Fruit fly (Drosophila melanogaster) whole organism, embryonic: ENCODE data around the gene wda.

Source experiments
- ATbp ChIP-seq: fragments of 200-800 bp; sonication (Bioruptor generic); optimal IDR thresholded peaks from 2 replicates; lab custom pipeline; 2017; ENCODE audit warnings: missing biosample characterization, mild to moderate bottlenecking, missing genetic modification characterization, missing genetic modification reagents
- Ada2b ChIP-seq: fragments of 200-800 bp; sonication (Bioruptor generic); IDR thresholded peaks from 2 replicates; pipeline ENCODE4 v1.3.6; 2022; ENCODE audit warnings: missing biosample characterization, missing genetic modification characterization
- Adf1 ChIP-seq: fragments of 200-800 bp; sonication (Bioruptor generic); IDR thresholded peaks from 2 replicates; pipeline ENCODE4 v1.3.6; 2022; ENCODE audit warnings: missing biosample characterization, missing genetic modification characterization
- Aef1 ChIP-seq: fragments of 200-800 bp; sonication (Bioruptor generic); IDR thresholded peaks from 3 replicates; pipeline ENCODE4 v1.3.6; 2022; ENCODE audit warnings: missing biosample characterization, missing genetic modification characterization
- Antp ChIP-seq: fragments of 200-800 bp; sonication (Bioruptor generic); optimal IDR thresholded peaks from 3 replicates; lab custom pipeline; 2016; ENCODE audit warnings: missing biosample characterization, missing genetic modification characterization
- Awh ChIP-seq: fragments of 200-800 bp; sonication (Bioruptor generic); IDR thresholded peaks from 2 replicates; pipeline ENCODE4, ENCODE4 v1.3.6; 2022; ENCODE audit warnings: missing biosample characterization, missing genetic modification characterization
- Bgb ChIP-seq: fragments of 200-800 bp; sonication (Bioruptor generic); IDR thresholded peaks from 2 replicates; pipeline ENCODE4 v1.3.6; 2022; ENCODE audit warnings: missing biosample characterization, missing genetic modification characterization; ENCODE audit not compliant: partially characterized antibody
- CG10654 ChIP-seq: fragments of 200-800 bp; sonication (Bioruptor generic); optimal IDR thresholded peaks from 2 replicates; lab custom pipeline; 2016; ENCODE audit warnings: missing biosample characterization, missing genetic modification characterization
- CG10959 ChIP-seq: fragments of 200-800 bp; sonication (Bioruptor generic); IDR thresholded peaks from 2 replicates; pipeline ENCODE4 v1.3.6; 2022; ENCODE audit warnings: missing biosample characterization, missing genetic modification characterization
- CG12219 ChIP-seq: fragments of 200-800 bp; sonication (Bioruptor generic); optimal IDR thresholded peaks from 3 replicates; lab custom pipeline; 2018; ENCODE audit warnings: missing biosample characterization, mild to moderate bottlenecking, missing genetic modification characterization
- CG12236 ChIP-seq: fragments of 200-800 bp; sonication (Bioruptor generic); optimal IDR thresholded peaks from 2 replicates; lab custom pipeline; 2016; ENCODE audit warnings: missing biosample characterization, missing genetic modification characterization
- CG12659 ChIP-seq: fragments of 200-800 bp; sonication (Bioruptor generic); optimal IDR thresholded peaks from 3 replicates; lab custom pipeline; 2017; ENCODE audit warnings: mild to moderate bottlenecking, missing biosample characterization, missing genetic modification reagents, missing genetic modification characterization
- CG18764 ChIP-seq: fragments of 200-800 bp; sonication (Bioruptor generic); optimal IDR thresholded peaks from 3 replicates; lab custom pipeline; 2016; ENCODE audit warnings: missing biosample characterization, missing genetic modification characterization
- CG2202 ChIP-seq: fragments of 200-800 bp; sonication (Bioruptor generic); optimal IDR thresholded peaks from 2 replicates; lab custom pipeline; 2018; ENCODE audit warnings: missing biosample characterization, mild to moderate bottlenecking, missing genetic modification characterization
- CG2889 ChIP-seq: fragments of 200-800 bp; sonication (Bioruptor generic); IDR thresholded peaks from 3 replicates; pipeline ENCODE4 v1.3.6; 2022; ENCODE audit warnings: missing biosample characterization, missing genetic modification characterization
- CG31441 ChIP-seq: fragments of 200-800 bp; sonication (Bioruptor generic); IDR thresholded peaks from 2 replicates; pipeline ENCODE4 v1.3.6; 2022; ENCODE audit warnings: missing biosample characterization, missing genetic modification characterization
- CG3838 ChIP-seq: fragments of 200-800 bp; sonication (Bioruptor generic); optimal IDR thresholded peaks from 3 replicates; lab custom pipeline; 2016; ENCODE audit warnings: missing biosample characterization, missing genetic modification characterization
- CG3995 ChIP-seq: fragments of 200-800 bp; sonication (Bioruptor generic); optimal IDR thresholded peaks from 3 replicates; lab custom pipeline; 2016; ENCODE audit warnings: missing biosample characterization, missing genetic modification characterization
- CG5245 ChIP-seq: fragments of 200-800 bp; sonication (Bioruptor generic); optimal IDR thresholded peaks from 3 replicates; lab custom pipeline; 2016; ENCODE audit warnings: missing biosample characterization, missing genetic modification characterization
- CG5953 ChIP-seq: fragments of 200-800 bp; sonication (Bioruptor generic); IDR thresholded peaks from 2 replicates; pipeline ENCODE4 v1.3.6; 2022; ENCODE audit warnings: missing biosample characterization, missing genetic modification characterization
- CG6689 ChIP-seq: fragments of 200-800 bp; sonication (Bioruptor generic); IDR thresholded peaks from 2 replicates; pipeline ENCODE4 v1.3.6; 2022; ENCODE audit warnings: missing biosample characterization, missing genetic modification characterization
- CG8478 ChIP-seq: fragments of >200 bp; optimal IDR thresholded peaks from 2 replicates; lab custom pipeline; 2018
- CG8944 ChIP-seq: fragments of 200-800 bp; sonication (Bioruptor generic); optimal IDR thresholded peaks from 3 replicates; lab custom pipeline; 2016; ENCODE audit warnings: missing biosample characterization, missing genetic modification characterization
- CG9437 ChIP-seq: fragments of 200-800 bp; sonication (Bioruptor generic); optimal IDR thresholded peaks from 2 replicates; lab custom pipeline; 2018; ENCODE audit warnings: missing biosample characterization, mild to moderate bottlenecking, missing genetic modification characterization
- CTCF ChIP-seq: fragments of 200-800 bp; sonication (Bioruptor generic); optimal IDR thresholded peaks from 2 replicates; lab custom pipeline; 2017; ENCODE audit warnings: missing biosample characterization, mild to moderate bottlenecking, missing genetic modification characterization, moderate library complexity
- Camta ChIP-seq: fragments of 200-800 bp; sonication (Bioruptor generic); optimal IDR thresholded peaks from 2 replicates; lab custom pipeline; 2016; ENCODE audit warnings: missing biosample characterization, missing genetic modification characterization
- Dip3 ChIP-seq: fragments of 200-800 bp; sonication (Bioruptor generic); optimal IDR thresholded peaks from 3 replicates; lab custom pipeline; 2016; ENCODE audit warnings: missing biosample characterization, missing genetic modification characterization
- Ets65A ChIP-seq: fragments of 200-800 bp; sonication (Bioruptor generic); peaks from one replicate; lab custom pipeline; 2016; ENCODE audit warnings: missing biosample characterization, missing genetic modification characterization
- GATAe ChIP-seq: fragments of 200-800 bp; sonication (Bioruptor generic); conservative IDR thresholded peaks from 2 replicates; pipeline ENCODE4 v1.3.6; 2022; ENCODE audit warnings: missing biosample characterization, missing genetic modification characterization
- HLH3B ChIP-seq: fragments of 200-800 bp; sonication (Bioruptor generic); IDR thresholded peaks from 2 replicates; pipeline ENCODE4 v1.3.6; 2022; ENCODE audit warnings: missing biosample characterization, missing genetic modification characterization
- Hr3 ChIP-seq: fragments of 200-800 bp; sonication (Bioruptor generic); optimal IDR thresholded peaks from 3 replicates; lab custom pipeline; 2016; ENCODE audit warnings: missing biosample characterization, missing genetic modification characterization
- Hr39 ChIP-seq: fragments of >200 bp; optimal IDR thresholded peaks from 2 replicates; lab custom pipeline; 2017
- Hsf ChIP-seq: fragments of 200-800 bp; sonication (Bioruptor generic); optimal IDR thresholded peaks from 3 replicates; lab custom pipeline; 2016; ENCODE audit warnings: missing biosample characterization, missing genetic modification characterization
- NC2α ChIP-seq: fragments of 200-800 bp; sonication (Bioruptor generic); optimal IDR thresholded peaks from 2 replicates; lab custom pipeline; 2016; ENCODE audit warnings: missing biosample characterization, missing genetic modification characterization
- Nf-YC ChIP-seq: fragments of 200-800 bp; optimal IDR thresholded peaks from 3 replicates; lab custom pipeline; 2019; ENCODE audit warnings: missing biosample characterization, mild to moderate bottlenecking, missing genetic modification characterization, moderate library complexity
- Optix ChIP-seq: fragments of 200-800 bp; sonication (Bioruptor generic); IDR thresholded peaks from 3 replicates; pipeline ENCODE4 v1.3.6; 2022; ENCODE audit warnings: missing biosample characterization, missing genetic modification characterization
- Rx ChIP-seq: fragments of 200-800 bp; sonication (Bioruptor generic); IDR thresholded peaks from 2 replicates; pipeline ENCODE4 v1.3.6; 2022; ENCODE audit warnings: missing biosample characterization, missing genetic modification characterization
- Ssrp ChIP-seq: fragments of 200-800 bp; sonication (Bioruptor generic); optimal IDR thresholded peaks from 2 replicates; lab custom pipeline; 2018; ENCODE audit warnings: missing biosample characterization, mild to moderate bottlenecking, missing genetic modification characterization, moderate library complexity
- amos ChIP-seq: fragments of 200-800 bp; sonication (Bioruptor generic); IDR thresholded peaks from 2 replicates; pipeline ENCODE4 v1.3.6; 2022; ENCODE audit warnings: missing biosample characterization, missing genetic modification characterization; ENCODE audit not compliant: partially characterized antibody
- danr ChIP-seq: fragments of 200-800 bp; sonication (Bioruptor generic); IDR thresholded peaks from 2 replicates; pipeline ENCODE4 v1.3.6; 2022; ENCODE audit warnings: missing biosample characterization, missing genetic modification characterization
- dimm ChIP-seq: fragments of 200-800 bp; sonication (Bioruptor generic); IDR thresholded peaks from 2 replicates; pipeline ENCODE4 v1.3.6; 2022; ENCODE audit warnings: missing biosample characterization, missing genetic modification characterization
- dpn ChIP-seq, 2 experiments: fragments of 200-800 bp; sonication (Bioruptor generic); optimal IDR thresholded peaks; 3 replicates each; lab custom pipeline; 2016; ENCODE audit warnings: missing biosample characterization in 2 of 2, missing genetic modification characterization in 2 of 2
- fd3F ChIP-seq: fragments of 200-800 bp; sonication (Bioruptor generic); optimal IDR thresholded peaks from 2 replicates; lab custom pipeline; 2018; ENCODE audit warnings: missing biosample characterization, mild to moderate bottlenecking, missing genetic modification characterization, moderate library complexity
- fd64A ChIP-seq: fragments of 200-800 bp; sonication (Bioruptor generic); optimal IDR thresholded peaks from 3 replicates; lab custom pipeline; 2018; ENCODE audit warnings: missing biosample characterization, mild to moderate bottlenecking, missing genetic modification characterization
- h ChIP-seq: fragments of >200 bp; optimal IDR thresholded peaks from 2 replicates; lab custom pipeline; 2017
- jigr1 ChIP-seq: fragments of 200-800 bp; sonication (Bioruptor generic); IDR thresholded peaks from 3 replicates; pipeline ENCODE4 v1.3.6; 2022; ENCODE audit warnings: missing biosample characterization, missing genetic modification characterization
- lov ChIP-seq, 2 experiments: fragments of 200-800 bp in 1 of 2; fragments of >200 bp in 1 of 2; sonication (Bioruptor generic) in 1 of 2; IDR thresholded peaks in 1 of 2; optimal IDR thresholded peaks in 1 of 2; 2 replicates in 1 of 2; 3 replicates in 1 of 2; pipeline versions ENCODE4 v1.3.6 to Lab custom; 2017 to 2022; ENCODE audit warnings: missing biosample characterization in 1 of 2, missing genetic modification characterization in 1 of 2
- maf-S ChIP-seq: fragments of 200-800 bp; sonication (Bioruptor generic); optimal IDR thresholded peaks from 2 replicates; lab custom pipeline; 2016; ENCODE audit warnings: missing biosample characterization, missing genetic modification characterization
- mld ChIP-seq: fragments of 200-800 bp; sonication (Bioruptor generic); IDR thresholded peaks from 3 replicates; pipeline ENCODE4 v1.3.6; 2022; ENCODE audit warnings: missing biosample characterization, missing genetic modification characterization; ENCODE audit not compliant: partially characterized antibody
- salm ChIP-seq: fragments of 200-800 bp; sonication (Bioruptor generic); optimal IDR thresholded peaks from 2 replicates; lab custom pipeline; 2018; ENCODE audit warnings: missing biosample characterization, mild to moderate bottlenecking, missing genetic modification characterization
- slp2 ChIP-seq: fragments of 200-800 bp; sonication (Bioruptor generic); optimal IDR thresholded peaks from 2 replicates; lab custom pipeline; 2016; ENCODE audit warnings: missing biosample characterization, missing genetic modification characterization
- ttk ChIP-seq: fragments of 200-800 bp; sonication (Bioruptor generic); IDR thresholded peaks from 2 replicates; pipeline ENCODE4 v2.1.2; 2022; ENCODE audit warnings: missing biosample characterization, missing genetic modification characterization

Gene wda

dm6 chr3R:23239934-23240632 lies 17.8 kb downstream of the wda start (continued):
- TF ChIP-seq jigr1 (GFP tag; lab: Robert Waterston, UW), result no peak
- TF ChIP-seq Ada2b, result peak; percentile 75
- TF ChIP-seq Hr39 (lab: Kevin White, UChicago), result no peak
- TF ChIP-seq maf-S, result peak; percentile 25
- TF ChIP-seq CG12236 (GFP tag; lab: Kevin White, UChicago), result no peak
- peak; percentile 39 for TF ChIP-seq fd3F (GFP tag; lab: Kevin White, UChicago)
- TF ChIP-seq CG3838 (GFP tag; lab: Kevin White, UChicago), result no peak
- no peak for TF ChIP-seq CG3995 (GFP tag; lab: Kevin White, UChicago)
- no peak for TF ChIP-seq h (lab: Kevin White, UChicago)
- TF ChIP-seq ATbp (GFP tag; lab: Kevin White, UChicago), result peak; percentile 70
- peak; percentile 76 for TF ChIP-seq CG31441
- no peak for TF ChIP-seq amos
- no peak for TF ChIP-seq CG2202 (tag; lab: Kevin White, UChicago)
- peak; percentile 61 for TF ChIP-seq Aef1 (GFP tag; lab: Robert Waterston, UW)
- no peak for TF ChIP-seq GATAe
- no peak for TF ChIP-seq lov (optimal IDR thresholded peaks at IDR 0.05; lab: Kevin White, UChicago)
- TF ChIP-seq lov (GFP tag; IDR thresholded peaks at IDR 0.05; lab: Robert Waterston, UW), result no peak
- TF ChIP-seq fd64A (GFP tag; lab: Kevin White, UChicago), result peak; percentile 4
- peak; percentile 67 for TF ChIP-seq CG6689 (GFP tag; lab: Robert Waterston, UW)
- peak in 1 of 2 experiments; percentile 45 for TF ChIP-seq dpn (GFP tag; optimal IDR thresholded peaks at IDR 0.05; lab: Kevin White, UChicago)
- TF ChIP-seq slp2 (GFP tag; lab: Kevin White, UChicago), result peak; percentile 45
- TF ChIP-seq CG9437, result peak; percentile 36
- TF ChIP-seq CG5245 (GFP tag; lab: Kevin White, UChicago), result peak; percentile 36
- TF ChIP-seq HLH3B, result peak; percentile 79
- no peak for TF ChIP-seq mld (GFP tag; lab: Robert Waterston, UW)
- no peak for TF ChIP-seq CG8478 (lab: Kevin White, UChicago)
- TF ChIP-seq Nf-YC (tag; lab: Kevin White, UChicago), result no peak
- TF ChIP-seq CG8944 (GFP tag; lab: Kevin White, UChicago), result peak; percentile 32
- TF ChIP-seq Camta, result peak; percentile 27
- peak; percentile 42; the same call in 1 of the 2 replicates for TF ChIP-seq Awh (GFP tag; lab: Robert Waterston, UW)
- TF ChIP-seq salm (tag; lab: Kevin White, UChicago), result peak; percentile 40
- peak; percentile 15; the same call in 1 of the 2 replicates for TF ChIP-seq Rx (GFP tag; lab: Robert Waterston, UW)
- no peak for TF ChIP-seq CTCF
- TF ChIP-seq Optix (GFP tag; lab: Robert Waterston, UW), result peak; percentile 33; the same call in 1 of the 3 replicates
- TF ChIP-seq CG18764 (GFP tag; lab: Kevin White, UChicago), result no peak
- no peak for TF ChIP-seq CG10959 (GFP tag; lab: Robert Waterston, UW)
- TF ChIP-seq Dip3, result peak; percentile 42
- peak; percentile 19 for TF ChIP-seq CG12219
- TF ChIP-seq Hr3 (GFP tag; lab: Kevin White, UChicago), result peak; percentile 18
- TF ChIP-seq dimm (GFP tag; lab: Robert Waterston, UW), result no peak
- TF ChIP-seq CG10654 (GFP tag; lab: Kevin White, UChicago), result peak; percentile 28
- TF ChIP-seq CG5953, result no peak
- peak; percentile 35 for TF ChIP-seq Hsf
- TF ChIP-seq Bgb (GFP tag; lab: Robert Waterston, UW), result no peak
- TF ChIP-seq Ssrp (tag; lab: Kevin White, UChicago), result peak; percentile 24
- no peak for TF ChIP-seq CG2889
- peak; percentile 33; the same call in 1 of the 2 replicates for TF ChIP-seq Adf1
- TF ChIP-seq NC2α, result no peak
- TF ChIP-seq danr, result peak; percentile 41; the same call in 1 of the 2 replicates
- TF ChIP-seq CG12659 (GFP tag; lab: Kevin White, UChicago), result peak; percentile 47
- TF ChIP-seq ttk (GFP tag; lab: Robert Waterston, UW), result peak; percentile 39; the same call in 1 of the 2 replicates
- peak; percentile 62 for TF ChIP-seq Antp (GFP tag; lab: Kevin White, UChicago)
- TF ChIP-seq Ets65A, result no peak
